Fruit fly (Drosophila melanogaster) whole organism, embryonic: ENCODE measurements around the gene arg.

ENCODE experiments used
- Atf-2 ChIP-seq: fragments of 200-800 bp; sonication (Bioruptor generic); optimal IDR thresholded peaks from 2 replicates; lab custom pipeline; 2016; ENCODE audit warnings: missing biosample characterization, missing genetic modification characterization
- Atf6 ChIP-seq: fragments of 200-800 bp; sonication (Bioruptor generic); IDR thresholded peaks from 2 replicates; pipeline ENCODE4 v1.3.6; 2022; ENCODE audit warnings: missing biosample characterization, missing genetic modification characterization
- Blimp-1 ChIP-seq: fragments of 200-800 bp; sonication (Bioruptor generic); optimal IDR thresholded peaks from 3 replicates; lab custom pipeline; 2018; ENCODE audit warnings: missing biosample characterization, missing genetic modification characterization, mild to moderate bottlenecking, moderate library complexity, missing genetic modification reagents
- CG10959 ChIP-seq: fragments of 200-800 bp; sonication (Bioruptor generic); IDR thresholded peaks from 2 replicates; pipeline ENCODE4 v1.3.6; 2022; ENCODE audit warnings: missing biosample characterization, missing genetic modification characterization
- CG11085 ChIP-seq: fragments of 200-800 bp; sonication (Bioruptor generic); IDR thresholded peaks from 2 replicates; pipeline ENCODE4 v1.3.6; 2022; ENCODE audit warnings: missing biosample characterization, missing genetic modification characterization
- CG12219 ChIP-seq: fragments of 200-800 bp; sonication (Bioruptor generic); optimal IDR thresholded peaks from 3 replicates; lab custom pipeline; 2018; ENCODE audit warnings: missing biosample characterization, mild to moderate bottlenecking, missing genetic modification characterization
- CG12391 ChIP-seq: fragments of 200-800 bp; sonication (Bioruptor generic); optimal IDR thresholded peaks from 3 replicates; lab custom pipeline; 2018; ENCODE audit warnings: missing biosample characterization, mild to moderate bottlenecking, missing genetic modification characterization, moderate library complexity
- CG17912 ChIP-seq: fragments of 200-800 bp; sonication (Bioruptor generic); optimal IDR thresholded peaks from 2 replicates; lab custom pipeline; 2018; ENCODE audit warnings: missing biosample characterization, mild to moderate bottlenecking, missing genetic modification characterization
- CG18011 ChIP-seq: fragments of 200-800 bp; sonication (Bioruptor generic); optimal IDR thresholded peaks from 2 replicates; lab custom pipeline; 2017; ENCODE audit warnings: missing biosample characterization, missing genetic modification characterization, mild to moderate bottlenecking, moderate library complexity, missing genotype
- CG2120 ChIP-seq: fragments of 200-800 bp; sonication (Bioruptor generic); optimal IDR thresholded peaks from 3 replicates; lab custom pipeline; 2016; ENCODE audit warnings: missing biosample characterization, missing genetic modification characterization
- CG2199 ChIP-seq: fragments of 200-800 bp; sonication (Bioruptor generic); IDR thresholded peaks from 3 replicates; pipeline ENCODE4 v1.3.6; 2022; ENCODE audit warnings: missing biosample characterization, missing genetic modification characterization
- CG30431 ChIP-seq: fragments of 200-800 bp; sonication (Bioruptor generic); optimal IDR thresholded peaks from 2 replicates; lab custom pipeline; 2017; ENCODE audit warnings: missing biosample characterization, missing genetic modification characterization
- CG3065 ChIP-seq: fragments of 200-800 bp; sonication (Bioruptor generic); optimal IDR thresholded peaks from 2 replicates; lab custom pipeline; 2016; ENCODE audit warnings: missing biosample characterization, missing genetic modification characterization
- CG33213 ChIP-seq: fragments of 200-800 bp; sonication (Bioruptor generic); optimal IDR thresholded peaks from 3 replicates; lab custom pipeline; 2016; ENCODE audit warnings: missing biosample characterization, missing genetic modification characterization
- CG34224 ChIP-seq: fragments of 200-800 bp; sonication (Bioruptor generic); IDR thresholded peaks from 3 replicates; pipeline ENCODE4 v1.3.6; 2022; ENCODE audit warnings: missing biosample characterization, missing genetic modification characterization; ENCODE audit not compliant: partially characterized antibody
- CG34376 ChIP-seq: fragments of 200-800 bp; sonication (Bioruptor generic); optimal IDR thresholded peaks from 2 replicates; lab custom pipeline; 2018; ENCODE audit warnings: missing biosample characterization, mild to moderate bottlenecking, missing genetic modification characterization
- CG3847 ChIP-seq: fragments of 200-800 bp; sonication (Bioruptor generic); IDR thresholded peaks from 2 replicates; pipeline ENCODE4 v1.3.6; 2022; ENCODE audit warnings: missing biosample characterization, missing genetic modification characterization
- CG7963 ChIP-seq: fragments of 200-800 bp; sonication (Bioruptor generic); IDR thresholded peaks from 3 replicates; pipeline ENCODE4 v1.3.6; 2022; ENCODE audit warnings: missing biosample characterization, missing genetic modification characterization; ENCODE audit not compliant: partially characterized antibody
- CG9437 ChIP-seq: fragments of 200-800 bp; sonication (Bioruptor generic); optimal IDR thresholded peaks from 2 replicates; lab custom pipeline; 2018; ENCODE audit warnings: missing biosample characterization, mild to moderate bottlenecking, missing genetic modification characterization
- Dip3 ChIP-seq: fragments of 200-800 bp; sonication (Bioruptor generic); optimal IDR thresholded peaks from 3 replicates; lab custom pipeline; 2016; ENCODE audit warnings: missing biosample characterization, missing genetic modification characterization
- GATAe ChIP-seq: fragments of 200-800 bp; sonication (Bioruptor generic); conservative IDR thresholded peaks from 2 replicates; pipeline ENCODE4 v1.3.6; 2022; ENCODE audit warnings: missing biosample characterization, missing genetic modification characterization
- Hr51 ChIP-seq, 2 experiments: fragments of 200-800 bp; sonication (Bioruptor generic); optimal IDR thresholded peaks; 2 replicates in 1 of 2; 3 replicates in 1 of 2; lab custom pipeline; 2016 to 2018; ENCODE audit warnings: missing biosample characterization in 2 of 2, missing genetic modification characterization in 2 of 2, mild to moderate bottlenecking in 1 of 2, moderate library complexity in 1 of 2
- Max ChIP-seq: fragments of 200-800 bp; sonication (Bioruptor generic); optimal IDR thresholded peaks from 2 replicates; lab custom pipeline; 2016; ENCODE audit warnings: missing biosample characterization, mild to moderate bottlenecking, missing genetic modification characterization
- Myb ChIP-seq: fragments of 200-800 bp; sonication (Bioruptor generic); optimal IDR thresholded peaks from 2 replicates; lab custom pipeline; 2016; ENCODE audit warnings: missing biosample characterization, missing genetic modification characterization
- Optix ChIP-seq: fragments of 200-800 bp; sonication (Bioruptor generic); IDR thresholded peaks from 3 replicates; pipeline ENCODE4 v1.3.6; 2022; ENCODE audit warnings: missing biosample characterization, missing genetic modification characterization
- Pdp1 ChIP-seq, 2 experiments: fragments of 200-800 bp; sonication (Bioruptor generic); optimal IDR thresholded peaks; 3 replicates each; lab custom pipeline; 2016; ENCODE audit warnings: missing biosample characterization in 2 of 2, missing genetic modification characterization in 2 of 2, mild to moderate bottlenecking in 1 of 2, moderate library complexity in 1 of 2
- Sox100B ChIP-seq: fragments of 200-800 bp; sonication (Bioruptor generic); optimal IDR thresholded peaks from 3 replicates; lab custom pipeline; 2018; ENCODE audit warnings: missing biosample characterization, mild to moderate bottlenecking, missing genetic modification characterization
- Usf ChIP-seq: fragments of 200-800 bp; sonication (Bioruptor generic); optimal IDR thresholded peaks from 2 replicates; lab custom pipeline; 2017; ENCODE audit warnings: missing genotype, missing biosample characterization, missing genetic modification characterization
- Xrp1 ChIP-seq: fragments of 200-800 bp; sonication (Bioruptor generic); IDR thresholded peaks from 2 replicates; pipeline ENCODE4 v1.3.6; 2022; ENCODE audit warnings: missing biosample characterization, missing genetic modification characterization
- YL-1 ChIP-seq: fragments of 200-800 bp; sonication (Bioruptor generic); optimal IDR thresholded peaks from 3 replicates; lab custom pipeline; 2017; ENCODE audit warnings: missing biosample characterization, mild to moderate bottlenecking, missing genetic modification characterization
- al ChIP-seq: fragments of 200-800 bp; sonication (Bioruptor generic); IDR thresholded peaks from 2 replicates; pipeline ENCODE4 v1.3.6; 2022; ENCODE audit warnings: missing biosample characterization, missing genetic modification characterization
- az2 ChIP-seq: fragments of 200-800 bp; sonication (Bioruptor generic); optimal IDR thresholded peaks from 3 replicates; lab custom pipeline; 2016; ENCODE audit warnings: missing biosample characterization, missing genetic modification characterization
- ci ChIP-seq: fragments of 200-800 bp; sonication (Bioruptor generic); IDR thresholded peaks from 3 replicates; pipeline ENCODE4 v1.3.6; 2022; ENCODE audit warnings: missing biosample characterization, missing genetic modification characterization
- corto ChIP-seq: fragments of 200-800 bp; sonication (Bioruptor generic); optimal IDR thresholded peaks from 2 replicates; lab custom pipeline; 2016; ENCODE audit warnings: missing biosample characterization, mild to moderate bottlenecking, missing genetic modification characterization, moderate library complexity
- da ChIP-seq: fragments of 200-800 bp; sonication (Bioruptor generic); optimal IDR thresholded peaks from 2 replicates; lab custom pipeline; 2016; ENCODE audit warnings: missing biosample characterization, missing genetic modification characterization
- fd64A ChIP-seq: fragments of 200-800 bp; sonication (Bioruptor generic); optimal IDR thresholded peaks from 3 replicates; lab custom pipeline; 2018; ENCODE audit warnings: missing biosample characterization, mild to moderate bottlenecking, missing genetic modification characterization
- gem ChIP-seq: fragments of 200-800 bp; sonication (Bioruptor generic); optimal IDR thresholded peaks from 2 replicates; lab custom pipeline; 2019; ENCODE audit warnings: missing biosample characterization, mild to moderate bottlenecking, missing genetic modification characterization, moderate library complexity
- grau ChIP-seq: fragments of 200-800 bp; optimal IDR thresholded peaks from 3 replicates; lab custom pipeline; 2019; ENCODE audit warnings: missing biosample characterization, mild to moderate bottlenecking, missing genetic modification characterization, moderate library complexity
- gro ChIP-seq: fragments of 200-800 bp; sonication (Bioruptor generic); optimal IDR thresholded peaks from 2 replicates; lab custom pipeline; 2016; ENCODE audit warnings: missing biosample characterization, missing genetic modification characterization
- h ChIP-seq: fragments of >200 bp; optimal IDR thresholded peaks from 2 replicates; lab custom pipeline; 2017
- kay ChIP-seq: fragments of 200-800 bp; sonication (Bioruptor generic); optimal IDR thresholded peaks from 2 replicates; lab custom pipeline; 2016; ENCODE audit warnings: missing biosample characterization, missing genetic modification characterization
- mam ChIP-seq: fragments of 200-800 bp; sonication (Bioruptor generic); optimal IDR thresholded peaks from 3 replicates; lab custom pipeline; 2016; ENCODE audit warnings: missing biosample characterization, missing genetic modification characterization
- nerfin-1 ChIP-seq: fragments of 200-800 bp; sonication (Bioruptor generic); optimal IDR thresholded peaks from 3 replicates; lab custom pipeline; 2019; ENCODE audit warnings: missing biosample characterization, mild to moderate bottlenecking, missing genetic modification characterization, moderate library complexity
- onecut ChIP-seq: fragments of 200-800 bp; sonication (Bioruptor generic); IDR thresholded peaks from 2 replicates; pipeline ENCODE4 v1.3.6; 2022; ENCODE audit warnings: missing biosample characterization, missing genetic modification characterization
- repo ChIP-seq: fragments of 200-800 bp; sonication (Bioruptor generic); optimal IDR thresholded peaks from 2 replicates; lab custom pipeline; 2016; ENCODE audit warnings: missing biosample characterization, missing genetic modification characterization
- schlank ChIP-seq: fragments of 200-800 bp; sonication (Bioruptor generic); optimal IDR thresholded peaks from 2 replicates; lab custom pipeline; 2018; ENCODE audit warnings: missing biosample characterization, mild to moderate bottlenecking, missing genetic modification characterization
- sens-2 ChIP-seq: fragments of 200-800 bp; sonication (Bioruptor generic); IDR thresholded peaks from 2 replicates; pipeline ENCODE4 v1.3.6; 2022; ENCODE audit warnings: missing biosample characterization, missing genetic modification characterization
- toy ChIP-seq: fragments of 200-800 bp; sonication (Bioruptor generic); IDR thresholded peaks from 2 replicates; pipeline ENCODE4 v1.3.6; 2022; ENCODE audit warnings: missing biosample characterization, missing genetic modification characterization
- trem ChIP-seq: fragments of 200-800 bp; optimal IDR thresholded peaks from 3 replicates; lab custom pipeline; 2019; ENCODE audit warnings: missing biosample characterization, mild to moderate bottlenecking, missing genetic modification characterization, moderate library complexity
- unc-4 ChIP-seq: fragments of 200-800 bp; sonication (Bioruptor generic); IDR thresholded peaks from 2 replicates; pipeline ENCODE4 v1.3.6; 2022; ENCODE audit warnings: missing biosample characterization, missing genetic modification characterization; ENCODE audit not compliant: partially characterized antibody

arg gene

DNA sequence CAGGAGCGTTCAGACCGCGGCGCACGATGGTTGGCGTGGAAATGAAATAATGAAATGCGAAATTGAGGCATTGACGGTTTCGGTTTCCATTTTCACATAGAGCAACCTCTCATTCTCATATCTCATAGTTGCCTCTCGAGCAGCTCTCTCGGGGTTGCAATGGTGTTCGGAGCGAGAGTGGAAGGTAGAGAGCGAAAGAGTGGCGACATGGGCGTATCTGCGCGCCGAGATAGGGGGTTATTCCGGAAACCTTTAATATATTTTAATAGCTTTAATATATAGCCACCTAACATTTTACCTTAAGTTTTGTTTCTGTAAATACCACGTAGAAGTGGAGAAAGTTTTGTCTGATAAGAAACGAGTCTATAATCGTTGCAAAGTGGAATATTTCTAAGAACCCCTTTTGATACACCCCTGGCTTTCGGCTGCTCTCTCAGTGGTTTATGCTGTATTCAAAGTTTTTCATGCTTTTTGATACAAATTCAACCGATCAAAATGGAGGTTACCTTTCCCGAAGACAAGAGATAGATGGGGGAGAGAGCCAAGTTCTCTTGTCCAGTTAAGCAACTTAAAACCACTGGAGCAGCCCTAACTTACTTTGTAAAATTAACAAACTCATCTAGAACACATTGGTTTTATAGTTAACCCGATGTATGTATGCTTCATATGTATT is 14.1 kb downstream of the arg start, which contains the start of gene elav (continued):
- TF ChIP-seq CG34224 (GFP tag; lab: Robert Waterston, UW) = peak; percentile 41; the same call in 1 of the 3 replicates
- TF ChIP-seq CG2120 (GFP tag; lab: Kevin White, UChicago) = peak; percentile 99
- TF ChIP-seq Xrp1 = peak; percentile 99
- peak; percentile 97 for TF ChIP-seq CG17912
- peak; percentile 96 for TF ChIP-seq CG30431 (GFP tag; lab: Kevin White, UChicago)
- peak; percentile 97 for TF ChIP-seq YL-1 (GFP tag; lab: Kevin White, UChicago)
- TF ChIP-seq CG18011 = peak; percentile 91
- peak; percentile 97 for TF ChIP-seq Max (GFP tag; lab: Kevin White, UChicago)
- TF ChIP-seq ci (GFP tag; lab: Robert Waterston, UW) = peak; percentile 98
- TF ChIP-seq Optix (GFP tag; lab: Robert Waterston, UW) = peak; percentile 97
- TF ChIP-seq unc-4 (GFP tag; lab: Robert Waterston, UW) = no peak; the same call in 1 of the 2 replicates
- TF ChIP-seq CG10959 = peak; percentile 96
- TF ChIP-seq Pdp1 (GFP tag; optimal IDR thresholded peaks at IDR 0.05; lab: Kevin White, UChicago) = peak; percentile 96 to 98
- peak; percentile 97 for TF ChIP-seq CG11085 (GFP tag; lab: Robert Waterston, UW)
- peak; percentile 94 for TF ChIP-seq CG9437 (GFP tag; lab: Kevin White, UChicago)
- TF ChIP-seq Atf-2 (GFP tag; lab: Kevin White, UChicago) = peak; percentile 96
- TF ChIP-seq CG33213 = peak; percentile 93
- TF ChIP-seq gem (tag; lab: Kevin White, UChicago) = peak; percentile 99
- TF ChIP-seq az2 (GFP tag; lab: Kevin White, UChicago) = peak; percentile 99
- TF ChIP-seq Hr51 (GFP tag; optimal IDR thresholded peaks at IDR 0.05; lab: Kevin White, UChicago) = peak; percentile 98 to 99
- no peak for TF ChIP-seq h (lab: Kevin White, UChicago)
- peak; percentile 99 for TF ChIP-seq Atf6 (GFP tag; lab: Robert Waterston, UW)
- peak; percentile 96 for TF ChIP-seq toy (GFP tag; lab: Robert Waterston, UW)
- peak; percentile 99 for TF ChIP-seq CG3847 (GFP tag; lab: Robert Waterston, UW)
- peak; percentile 100 for TF ChIP-seq CG34376 (GFP tag; lab: Kevin White, UChicago)
- TF ChIP-seq Dip3 (GFP tag; lab: Kevin White, UChicago) = peak; percentile 95
- TF ChIP-seq sens-2 (GFP tag; lab: Robert Waterston, UW) = peak; percentile 94
- peak; percentile 84 for TF ChIP-seq Myb (GFP tag; lab: Kevin White, UChicago)
- peak; percentile 98 for TF ChIP-seq grau
- peak; percentile 94 for TF ChIP-seq CG3065 (GFP tag; lab: Kevin White, UChicago)
- TF ChIP-seq CG2199 = peak; percentile 93
- peak; percentile 98 for TF ChIP-seq al (GFP tag; lab: Robert Waterston, UW)
- TF ChIP-seq repo (GFP tag; lab: Kevin White, UChicago) = peak; percentile 90
- peak; percentile 94 for TF ChIP-seq GATAe
- TF ChIP-seq CG12219 (GFP tag; lab: Kevin White, UChicago) = peak; percentile 98
- peak; percentile 97 for TF ChIP-seq Blimp-1 (GFP tag; lab: Kevin White, UChicago)
- TF ChIP-seq CG7963 (GFP tag; lab: Robert Waterston, UW) = no peak
- TF ChIP-seq nerfin-1 = peak; percentile 98
- TF ChIP-seq mam (GFP tag; lab: Kevin White, UChicago) = peak; percentile 98
- peak; percentile 97 for TF ChIP-seq schlank (tag; lab: Kevin White, UChicago)
- peak; percentile 97 for TF ChIP-seq gro (GFP tag; lab: Kevin White, UChicago)
- TF ChIP-seq Sox100B = peak; percentile 98
- peak; percentile 99 for TF ChIP-seq CG12391 (tag; lab: Kevin White, UChicago)
- peak; percentile 67 for TF ChIP-seq da (GFP tag; lab: Kevin White, UChicago)
- TF ChIP-seq kay = peak; percentile 95
- TF ChIP-seq trem = peak; percentile 96
- peak; percentile 94 for TF ChIP-seq corto (GFP tag; lab: Kevin White, UChicago)
- peak; percentile 98 for TF ChIP-seq Usf (GFP tag; lab: Kevin White, UChicago)
- TF ChIP-seq fd64A (GFP tag; lab: Kevin White, UChicago) = peak; percentile 96
- peak; percentile 97 for TF ChIP-seq onecut
